Fruit fly (Drosophila melanogaster) whole organism, embryonic: ENCODE data around the gene TyrRS.
A peak's percentile ranks its signal among the peaks of the same experiment; 100 is the strongest.

ENCODE experiments used
- CG11398 ChIP-seq: fragments of 200-800 bp; sonication (Bioruptor generic); optimal IDR thresholded peaks from 2 replicates; lab custom pipeline; 2016; ENCODE audit warnings: missing biosample characterization, missing genetic modification characterization
- CG12071 ChIP-seq: fragments of 200-800 bp; sonication (Bioruptor generic); optimal IDR thresholded peaks from 3 replicates; lab custom pipeline; 2018; ENCODE audit warnings: missing biosample characterization, mild to moderate bottlenecking, missing genetic modification characterization
- CG12104 ChIP-seq: fragments of 200-800 bp; sonication (Bioruptor generic); optimal IDR thresholded peaks from 3 replicates; lab custom pipeline; 2016; ENCODE audit warnings: missing biosample characterization, missing genetic modification characterization
- CG12391 ChIP-seq: fragments of 200-800 bp; sonication (Bioruptor generic); optimal IDR thresholded peaks from 3 replicates; lab custom pipeline; 2018; ENCODE audit warnings: missing biosample characterization, mild to moderate bottlenecking, missing genetic modification characterization, moderate library complexity
- CG13287 ChIP-seq: fragments of 200-800 bp; sonication (Bioruptor generic); IDR thresholded peaks from 2 replicates; pipeline ENCODE4 v1.3.6; 2022; ENCODE audit warnings: missing biosample characterization, missing genetic modification characterization; ENCODE audit not compliant: partially characterized antibody
- CG13624 ChIP-seq: fragments of 200-800 bp; sonication (Bioruptor generic); optimal IDR thresholded peaks from 2 replicates; lab custom pipeline; 2016; ENCODE audit warnings: missing biosample characterization, missing genetic modification characterization
- CG13775 ChIP-seq: fragments of 200-800 bp; sonication (Bioruptor generic); optimal IDR thresholded peaks from 3 replicates; lab custom pipeline; 2017; ENCODE audit warnings: missing biosample characterization, mild to moderate bottlenecking, missing genetic modification characterization
- CG14050 ChIP-seq: fragments of 200-800 bp; sonication (Bioruptor generic); IDR thresholded peaks from 3 replicates; pipeline ENCODE4 v1.3.6; 2022; ENCODE audit warnings: missing biosample characterization, missing genetic modification characterization
- CG14860 ChIP-seq: fragments of 200-800 bp; sonication (Bioruptor generic); IDR thresholded peaks from 3 replicates; pipeline ENCODE4 v1.3.6; 2022; ENCODE audit warnings: missing biosample characterization, missing genetic modification characterization; ENCODE audit not compliant: partially characterized antibody
- CG15073 ChIP-seq: fragments of 200-800 bp; sonication (Bioruptor generic); optimal IDR thresholded peaks from 2 replicates; lab custom pipeline; 2016; ENCODE audit warnings: missing biosample characterization, missing genetic modification characterization
- CG1603 ChIP-seq: fragments of 200-800 bp; sonication (Bioruptor generic); optimal IDR thresholded peaks from 2 replicates; lab custom pipeline; 2019; ENCODE audit warnings: missing biosample characterization, mild to moderate bottlenecking, missing genetic modification characterization, moderate library complexity
- CG17912 ChIP-seq: fragments of 200-800 bp; sonication (Bioruptor generic); optimal IDR thresholded peaks from 2 replicates; lab custom pipeline; 2018; ENCODE audit warnings: missing biosample characterization, mild to moderate bottlenecking, missing genetic modification characterization
- CG1792 ChIP-seq: fragments of 200-800 bp; sonication (Bioruptor generic); optimal IDR thresholded peaks from 2 replicates; lab custom pipeline; 2016; ENCODE audit warnings: missing biosample characterization, missing genetic modification characterization
- CG18011 ChIP-seq: fragments of 200-800 bp; sonication (Bioruptor generic); optimal IDR thresholded peaks from 2 replicates; lab custom pipeline; 2017; ENCODE audit warnings: missing biosample characterization, missing genetic modification characterization, mild to moderate bottlenecking, moderate library complexity, missing genotype
- CG2678 ChIP-seq: fragments of 200-800 bp; sonication (Bioruptor generic); optimal IDR thresholded peaks from 3 replicates; lab custom pipeline; 2019; ENCODE audit warnings: missing biosample characterization, mild to moderate bottlenecking, missing genetic modification characterization, moderate library complexity
- CG32532 ChIP-seq: fragments of 200-800 bp; sonication (Bioruptor generic); IDR thresholded peaks from 2 replicates; pipeline ENCODE4 v1.3.6; 2022; ENCODE audit warnings: missing biosample characterization, missing genetic modification characterization
- CG6654 ChIP-seq: fragments of 200-800 bp; sonication (Bioruptor generic); optimal IDR thresholded peaks from 2 replicates; lab custom pipeline; 2017; ENCODE audit warnings: missing biosample characterization, mild to moderate bottlenecking, missing genetic modification characterization
- CG6683 ChIP-seq: fragments of 200-800 bp; sonication (Bioruptor generic); optimal IDR thresholded peaks from 2 replicates; lab custom pipeline; 2017; ENCODE audit warnings: missing biosample characterization, mild to moderate bottlenecking, missing genetic modification characterization, missing genetic modification reagents
- CG6765 ChIP-seq: fragments of 200-800 bp; sonication (Bioruptor generic); optimal IDR thresholded peaks from 3 replicates; lab custom pipeline; 2017; ENCODE audit warnings: missing biosample characterization, mild to moderate bottlenecking, missing genetic modification characterization
- CG7839 ChIP-seq: fragments of 200-800 bp; sonication (Bioruptor generic); optimal IDR thresholded peaks from 3 replicates; lab custom pipeline; 2018; ENCODE audit warnings: missing biosample characterization, mild to moderate bottlenecking, missing genetic modification characterization, moderate library complexity
- CHES-1-like ChIP-seq: fragments of 200-800 bp; sonication (Bioruptor generic); optimal IDR thresholded peaks from 2 replicates; lab custom pipeline; 2016; ENCODE audit warnings: missing biosample characterization, missing genetic modification characterization
- CTCF ChIP-seq: fragments of 200-800 bp; sonication (Bioruptor generic); optimal IDR thresholded peaks from 2 replicates; lab custom pipeline; 2017; ENCODE audit warnings: missing biosample characterization, mild to moderate bottlenecking, missing genetic modification characterization, moderate library complexity
- Dbx ChIP-seq: fragments of 200-800 bp; sonication (Bioruptor generic); IDR thresholded peaks from 3 replicates; pipeline ENCODE4 v1.3.6; 2022; ENCODE audit warnings: missing biosample characterization, missing genetic modification characterization
- Deaf1 ChIP-seq: fragments of 200-800 bp; optimal IDR thresholded peaks from 3 replicates; lab custom pipeline; 2019; ENCODE audit warnings: missing biosample characterization, mild to moderate bottlenecking, missing genetic modification characterization, moderate library complexity
- Dip2 ChIP-seq: fragments of 200-800 bp; sonication (Bioruptor generic); IDR thresholded peaks from 2 replicates; pipeline ENCODE4 v1.3.6; 2022; ENCODE audit warnings: missing biosample characterization, missing genetic modification characterization
- Gug ChIP-seq: fragments of 200-800 bp; sonication (Bioruptor generic); IDR thresholded peaks from 4 replicates; pipeline ENCODE4 v1.3.6; 2022; ENCODE audit warnings: missing biosample characterization, missing genetic modification characterization
- H15 ChIP-seq: fragments of 200-800 bp; sonication (Bioruptor generic); IDR thresholded peaks from 3 replicates; pipeline ENCODE4 v1.3.6; 2022; ENCODE audit warnings: missing biosample characterization, missing genetic modification characterization
- Hr3 ChIP-seq: fragments of 200-800 bp; sonication (Bioruptor generic); optimal IDR thresholded peaks from 3 replicates; lab custom pipeline; 2016; ENCODE audit warnings: missing biosample characterization, missing genetic modification characterization
- Mad ChIP-seq: fragments of 200-800 bp; sonication (Bioruptor generic); optimal IDR thresholded peaks from 2 replicates; lab custom pipeline; 2016; ENCODE audit warnings: missing biosample characterization, missing genetic modification characterization
- NC2β ChIP-seq: fragments of 200-800 bp; sonication (Bioruptor generic); optimal IDR thresholded peaks from 2 replicates; lab custom pipeline; 2016; ENCODE audit warnings: missing biosample characterization, missing genetic modification characterization
- Pdp1 ChIP-seq, 2 experiments: fragments of 200-800 bp; sonication (Bioruptor generic); optimal IDR thresholded peaks; 3 replicates each; lab custom pipeline; 2016; ENCODE audit warnings: missing biosample characterization in 2 of 2, missing genetic modification characterization in 2 of 2, mild to moderate bottlenecking in 1 of 2, moderate library complexity in 1 of 2
- Sox100B ChIP-seq: fragments of 200-800 bp; sonication (Bioruptor generic); optimal IDR thresholded peaks from 3 replicates; lab custom pipeline; 2018; ENCODE audit warnings: missing biosample characterization, mild to moderate bottlenecking, missing genetic modification characterization
- Sry-β ChIP-seq: fragments of 200-800 bp; sonication (Bioruptor generic); optimal IDR thresholded peaks from 2 replicates; lab custom pipeline; 2018; ENCODE audit warnings: missing biosample characterization, mild to moderate bottlenecking, missing genetic modification characterization, moderate library complexity
- Tbp ChIP-seq: fragments of >200 bp; optimal IDR thresholded peaks from 2 replicates; lab custom pipeline; 2018; ENCODE audit warnings: missing biosample characterization, missing genetic modification characterization
- az2 ChIP-seq: fragments of 200-800 bp; sonication (Bioruptor generic); optimal IDR thresholded peaks from 3 replicates; lab custom pipeline; 2016; ENCODE audit warnings: missing biosample characterization, missing genetic modification characterization
- bcd ChIP-seq: fragments of 200-800 bp; sonication (Bioruptor generic); optimal IDR thresholded peaks from 2 replicates; lab custom pipeline; 2017; ENCODE audit warnings: missing biosample characterization, mild to moderate bottlenecking, missing genetic modification characterization
- bowl ChIP-seq: fragments of 200-800 bp; sonication (Bioruptor generic); IDR thresholded peaks from 2 replicates; pipeline ENCODE4 v1.3.6; 2022; ENCODE audit warnings: missing biosample characterization, missing genetic modification characterization
- esg ChIP-seq: fragments of 200-800 bp; sonication (Bioruptor generic); conservative IDR thresholded peaks from 2 replicates; pipeline ENCODE4 v1.3.6; 2022; ENCODE audit warnings: missing biosample characterization, missing genetic modification characterization
- fd3F ChIP-seq: fragments of 200-800 bp; sonication (Bioruptor generic); optimal IDR thresholded peaks from 2 replicates; lab custom pipeline; 2018; ENCODE audit warnings: missing biosample characterization, mild to moderate bottlenecking, missing genetic modification characterization, moderate library complexity
- fru ChIP-seq: fragments of >200 bp; optimal IDR thresholded peaks from 2 replicates; lab custom pipeline; 2017
- grn ChIP-seq: fragments of 200-800 bp; sonication (Bioruptor generic); optimal IDR thresholded peaks from 3 replicates; lab custom pipeline; 2017; ENCODE audit warnings: missing biosample characterization, missing genetic modification characterization
- gro ChIP-seq: fragments of 200-800 bp; sonication (Bioruptor generic); optimal IDR thresholded peaks from 2 replicates; lab custom pipeline; 2016; ENCODE audit warnings: missing biosample characterization, missing genetic modification characterization
- gsb-n ChIP-seq: fragments of 200-800 bp; sonication (Bioruptor generic); optimal IDR thresholded peaks from 3 replicates; lab custom pipeline; 2018; ENCODE audit warnings: missing biosample characterization, mild to moderate bottlenecking, missing genetic modification characterization
- inv ChIP-seq: fragments of 200-800 bp; sonication (Bioruptor generic); IDR thresholded peaks from 2 replicates; pipeline ENCODE4 v1.3.6; 2022; ENCODE audit warnings: missing biosample characterization, missing genetic modification characterization; ENCODE audit not compliant: partially characterized antibody
- pho ChIP-seq: fragments of 200-800 bp; sonication (Bioruptor generic); optimal IDR thresholded peaks from 2 replicates; lab custom pipeline; 2016; ENCODE audit warnings: missing biosample characterization, missing genetic modification characterization
- pita ChIP-seq: fragments of 200-800 bp; sonication (Bioruptor generic); optimal IDR thresholded peaks from 2 replicates; lab custom pipeline; 2017; ENCODE audit warnings: missing biosample characterization, mild to moderate bottlenecking, missing genetic modification characterization
- salm ChIP-seq: fragments of 200-800 bp; sonication (Bioruptor generic); optimal IDR thresholded peaks from 2 replicates; lab custom pipeline; 2018; ENCODE audit warnings: missing biosample characterization, mild to moderate bottlenecking, missing genetic modification characterization
- sima ChIP-seq: fragments of 200-800 bp; sonication (Bioruptor generic); optimal IDR thresholded peaks from 2 replicates; lab custom pipeline; 2016; ENCODE audit warnings: missing biosample characterization, missing genetic modification characterization
- so ChIP-seq: fragments of 200-800 bp; sonication (Bioruptor generic); IDR thresholded peaks from 3 replicates; pipeline ENCODE4 v1.3.6; 2022; ENCODE audit warnings: missing biosample characterization, missing genetic modification characterization
- stwl ChIP-seq: fragments of 200-800 bp; sonication (Bioruptor generic); optimal IDR thresholded peaks from 3 replicates; lab custom pipeline; 2018; ENCODE audit warnings: missing biosample characterization, mild to moderate bottlenecking, missing genetic modification characterization, moderate library complexity
- trem ChIP-seq: fragments of 200-800 bp; optimal IDR thresholded peaks from 3 replicates; lab custom pipeline; 2019; ENCODE audit warnings: missing biosample characterization, mild to moderate bottlenecking, missing genetic modification characterization, moderate library complexity

Gene TyrRS

dm6 chr3L:16419059-16419773 lies at the start of gene TyrRS, which contains the start of gene CG33158 (continued):
- TF ChIP-seq Dip2 (GFP tag; lab: Robert Waterston, UW) (no peak), CG14050 (GFP tag; lab: Robert Waterston, UW) (no peak), salm (tag; lab: Kevin White, UChicago) (no peak), CG11398 (GFP tag; lab: Kevin White, UChicago) (peak; percentile 14), CTCF (GFP tag; lab: Kevin White, UChicago) (no peak), Sry-β (GFP tag; lab: Kevin White, UChicago) (peak; percentile 93), esg (GFP tag; lab: Robert Waterston, UW) (no peak), gro (GFP tag; lab: Kevin White, UChicago) (no peak), inv (GFP tag; lab: Robert Waterston, UW) (no peak), trem (tag; lab: Kevin White, UChicago) (peak; percentile 84), CHES-1-like (peak; percentile 24), CG2678 (tag; lab: Kevin White, UChicago) (no peak), Dbx (GFP tag; lab: Robert Waterston, UW) (no peak), Deaf1 (tag; lab: Kevin White, UChicago) (no peak), H15 (GFP tag; lab: Robert Waterston, UW) (no peak), CG6654 (GFP tag; lab: Kevin White, UChicago) (no peak), CG12104 (GFP tag; lab: Kevin White, UChicago) (no peak), CG17912 (GFP tag; lab: Kevin White, UChicago) (no peak), gsb-n (tag; lab: Kevin White, UChicago) (no peak), Gug (no peak), CG7839 (tag; lab: Kevin White, UChicago) (no peak), CG32532 (GFP tag; lab: Robert Waterston, UW) (no peak), CG12071 (GFP tag; lab: Kevin White, UChicago) (no peak), CG1603 (tag; lab: Kevin White, UChicago) (no peak), Hr3 (GFP tag; lab: Kevin White, UChicago) (no peak), CG15073 (GFP tag; lab: Kevin White, UChicago) (no peak), so (GFP tag; lab: Robert Waterston, UW) (no peak), CG1792 (GFP tag; lab: Kevin White, UChicago) (no peak), CG13287 (GFP tag; lab: Robert Waterston, UW) (peak; percentile 21; the same call in 1 of the 2 replicates), pita (GFP tag; lab: Kevin White, UChicago) (no peak), NC2β (no peak), bcd (GFP tag; lab: Kevin White, UChicago) (no peak), bowl (GFP tag; lab: Robert Waterston, UW) (no peak), CG6683 (no peak), stwl (peak; percentile 15), fru (lab: Kevin White, UChicago) (no peak), az2 (no peak), grn (GFP tag; lab: Kevin White, UChicago) (no peak), Sox100B (GFP tag; lab: Kevin White, UChicago) (no peak), Mad (GFP tag; lab: Kevin White, UChicago) (no peak), CG13775 (no peak), CG13624 (GFP tag; lab: Kevin White, UChicago) (no peak), CG14860 (no peak), Tbp (GFP tag; lab: Kevin White, UChicago) (peak; percentile 77), Pdp1 (GFP tag; optimal IDR thresholded peaks at IDR 0.05; lab: Kevin White, UChicago) (no peak), fd3F (GFP tag; lab: Kevin White, UChicago) (no peak), CG18011 (no peak), sima (GFP tag; lab: Kevin White, UChicago) (no peak), CG12391 (peak; percentile 23), pho (no peak), CG6765 (GFP tag; lab: Kevin White, UChicago) (no peak)
